Worm (Caenorhabditis elegans) whole organism, young adult: ENCODE results near the gene nas-1.

Experiments
- B0035.1 ChIP-seq: sonication (generic microtip); optimal IDR thresholded peaks from 2 replicates; lab custom pipeline; 2016; ENCODE audit warnings: missing genetic modification characterization, mild to moderate bottlenecking, missing compliant biosample characterization, missing genotype, missing genetic modification reagents
- B0336.3 ChIP-seq: fragments of 200-800 bp; sonication (Bioruptor generic); IDR thresholded peaks from 2 replicates; pipeline ENCODE4 v1.3.6; 2022; ENCODE audit warnings: missing genetic modification characterization, missing compliant biosample characterization
- D2030.7 ChIP-seq: fragments of 200-800 bp; sonication (Bioruptor generic); IDR thresholded peaks from 2 replicates; pipeline ENCODE4 v1.3.6; 2022; ENCODE audit warnings: missing genetic modification reagents, missing genetic modification characterization, missing compliant biosample characterization
- T26A5.8 ChIP-seq: sonication (generic microtip); optimal IDR thresholded peaks from 2 replicates; lab custom pipeline; 2016; ENCODE audit warnings: missing genetic modification characterization, missing compliant biosample characterization
- ceh-27 ChIP-seq: fragments of 200-800 bp; sonication (Bioruptor generic); optimal IDR thresholded peaks from 2 replicates; lab custom pipeline; 2018; ENCODE audit warnings: mild to moderate bottlenecking, missing genetic modification characterization, moderate library complexity, missing compliant biosample characterization
- ceh-58 ChIP-seq: fragments of 200-800 bp; sonication (Bioruptor generic); IDR thresholded peaks from 2 replicates; pipeline ENCODE4 v1.3.6; 2022; ENCODE audit warnings: missing genetic modification characterization, missing compliant biosample characterization
- him-1 ChIP-seq: sonication (generic microtip); optimal IDR thresholded peaks from 2 replicates; lab custom pipeline; 2016; ENCODE audit warnings: missing genotype, missing genetic modification reagents, missing genetic modification characterization, missing compliant biosample characterization
- lin-54 ChIP-seq: fragments of 200-800 bp; sonication (Bioruptor generic); optimal IDR thresholded peaks from 2 replicates; lab custom pipeline; 2018; ENCODE audit warnings: mild to moderate bottlenecking, missing genetic modification characterization, missing compliant biosample characterization
- madf-6 ChIP-seq: fragments of 200-800 bp; sonication (Bioruptor generic); IDR thresholded peaks from 2 replicates; pipeline ENCODE4 v1.3.6; 2022; ENCODE audit warnings: missing genetic modification reagents, missing genetic modification characterization, missing compliant biosample characterization
- snpc-4 ChIP-seq, 5 experiments: fragments of 150-350 bp in 1 of 5; sonication (generic microtip) in 4 of 5; optimal IDR thresholded peaks; 2 replicates each; lab custom pipeline; 2014 to 2018; ENCODE audit warnings: missing genetic modification characterization in 5 of 5, missing biosample characterization in 3 of 5, antibody characterized with exemption in 2 of 5, mild to moderate bottlenecking in 2 of 5, missing compliant biosample characterization in 2 of 5, missing genotype in 2 of 5, moderate library complexity in 2 of 5, missing genetic modification reagents in 1 of 5
- unc-130 ChIP-seq: sonication (generic microtip); optimal IDR thresholded peaks from 2 replicates; lab custom pipeline; 2016; ENCODE audit warnings: missing genetic modification reagents, missing genetic modification characterization, missing compliant biosample characterization
- unc-62 ChIP-seq: fragments of 150-350 bp; optimal IDR thresholded peaks from 2 replicates; lab custom pipeline; 2014; ENCODE audit warnings: missing biosample characterization, missing genetic modification reagents, missing genetic modification characterization
- zfh-2 ChIP-seq: fragments of 200-800 bp; sonication (Bioruptor generic); conservative IDR thresholded peaks from 2 replicates; pipeline ENCODE4 v1.3.6; 2022; ENCODE audit warnings: missing genetic modification reagents, missing genetic modification characterization, missing compliant biosample characterization

DNA sequence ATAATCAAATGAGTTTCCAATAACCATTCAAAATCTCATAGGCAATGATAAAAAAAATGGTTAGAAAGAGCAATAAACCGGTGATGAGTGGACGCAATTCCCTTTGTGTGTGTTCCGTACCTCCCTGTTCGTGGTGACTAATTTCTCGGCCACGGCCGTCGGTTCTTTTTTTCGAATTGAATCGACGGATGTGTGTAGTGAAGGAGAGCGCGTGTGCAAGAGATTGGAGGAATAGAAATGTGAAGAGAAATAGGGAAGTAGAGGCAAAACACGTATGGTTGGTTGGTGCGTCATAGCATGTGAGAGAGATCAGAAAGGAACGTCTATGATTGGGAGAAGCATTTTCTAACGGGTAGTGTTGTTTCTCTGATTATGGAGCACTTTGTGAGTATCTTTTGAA lies 45.8 kb upstream of the nas-1 start:
- TF ChIP-seq B0336.3 (GFP tag; lab: Robert Waterston, UW) (no peak), him-1 (no peak), B0035.1 (tag; lab: Kevin White, UChicago) (no peak), ceh-58 (GFP tag; lab: Robert Waterston, UW) (no peak), ceh-27 (GFP tag; lab: Kevin White, UChicago) (no peak), unc-62 (GFP tag; lab: Kevin White, UChicago) (no peak), madf-6 (GFP tag; lab: Robert Waterston, UW) (no peak), snpc-4 (GFP tag; optimal IDR thresholded peaks at IDR 0.05; lab: Kevin White, UChicago) (no peak), snpc-4 (tag; optimal IDR thresholded peaks at IDR 0.05; lab: Kevin White, UChicago) (no peak), lin-54 (no peak), unc-130 (GFP tag; lab: Kevin White, UChicago) (no peak), D2030.7 (GFP tag; lab: Robert Waterston, UW) (no peak), T26A5.8 (tag; lab: Kevin White, UChicago) (no peak), zfh-2 (GFP tag; lab: Robert Waterston, UW) (no peak)
